Fruit fly (Drosophila melanogaster): ENCODE data around the gene CG4440.

CG4440 gene

dm6 chr2L:16302773-16303279 lies 26.9 kb upstream of the CG4440 start, which contains the start of gene GMF (continued):
- TF ChIP-seq Hr78 (GFP tag; optimal IDR thresholded peaks at IDR 0.05) (no peak), salm (tag; optimal IDR thresholded peaks at IDR 0.05) (peak; percentile 6), zf30C (GFP tag; optimal IDR thresholded peaks at IDR 0.05) (no peak), Lim3 (GFP tag; IDR thresholded peaks at IDR 0.05) (no peak), sens-2 (GFP tag; IDR thresholded peaks at IDR 0.05) (no peak), CG10565 (GFP tag; optimal IDR thresholded peaks at IDR 0.05) (no peak), CG1233 (GFP tag; optimal IDR thresholded peaks at IDR 0.05) (no peak), CG11560 (tag; IDR thresholded peaks at IDR 0.05) (no peak), CG8290 (GFP tag; optimal IDR thresholded peaks at IDR 0.05) (peak; percentile 41), CG8290 (tag; optimal IDR thresholded peaks at IDR 0.05) (no peak), Camta (GFP tag; optimal IDR thresholded peaks at IDR 0.05) (no peak), Myb (GFP tag; optimal IDR thresholded peaks at IDR 0.05) (peak; percentile 61), CG18619 (GFP tag; optimal IDR thresholded peaks at IDR 0.05) (peak; percentile 8), CG17359 (tag; optimal IDR thresholded peaks at IDR 0.05) (peak; percentile 14), pfk (GFP tag; optimal IDR thresholded peaks at IDR 0.05) (no peak), CG1792 (GFP tag; optimal IDR thresholded peaks at IDR 0.05) (no peak), CG12155 (GFP tag; optimal IDR thresholded peaks at IDR 0.05) (peak; percentile 20), peb (GFP tag; IDR thresholded peaks at IDR 0.05) (no peak), CG8089 (GFP tag; optimal IDR thresholded peaks at IDR 0.05) (no peak), Stat92E (GFP tag; optimal IDR thresholded peaks at IDR 0.05) (no peak), CG11504 (tag; optimal IDR thresholded peaks at IDR 0.05) (no peak), Dbx (GFP tag; IDR thresholded peaks at IDR 0.05) (0 out of 3 replicates have a peak, but pooled peaks have one; percentile 11), CG10462 (GFP tag; optimal IDR thresholded peaks at IDR 0.05) (no peak), HmgZ (tag; optimal IDR thresholded peaks at IDR 0.05) (no peak), nmo (GFP tag; optimal IDR thresholded peaks at IDR 0.05) (peak; percentile 75), CG13123 (GFP tag; optimal IDR thresholded peaks at IDR 0.05) (peak; percentile 5), ac (GFP tag; optimal IDR thresholded peaks at IDR 0.05) (no peak), CG9876 (GFP tag; optimal IDR thresholded peaks at IDR 0.05) (no peak), Scr (GFP tag; IDR thresholded peaks at IDR 0.05; ENCODE audit: partially characterized antibody) (peak; percentile 44; the same call in 1 of the 2 replicates), klu (GFP tag; IDR thresholded peaks at IDR 0.05) (no peak), CG10979 (tag; optimal IDR thresholded peaks at IDR 0.05) (peak; percentile 63), CG6854 (GFP tag; optimal IDR thresholded peaks at IDR 0.05) (no peak), CG1602 (GFP tag; optimal IDR thresholded peaks at IDR 0.05) (peak; percentile 23), sim (GFP tag; IDR thresholded peaks at IDR 0.05) (no peak), E2f2 (GFP tag; IDR thresholded peaks at IDR 0.05) (peak; percentile 38; the same call in 1 of the 2 replicates), CG10959 (GFP tag; IDR thresholded peaks at IDR 0.05) (no peak), B-H2 (GFP tag; optimal IDR thresholded peaks at IDR 0.05) (peak; percentile 62), lilli (GFP tag; optimal IDR thresholded peaks at IDR 0.05) (peak; percentile 45), knrl (GFP tag; IDR thresholded peaks at IDR 0.05; ENCODE audit: partially characterized antibody) (peak; percentile 46; the same call in 2 of the 3 replicates), CG12744 (GFP tag; optimal IDR thresholded peaks at IDR 0.05) (no peak), CG6683 (GFP tag; optimal IDR thresholded peaks at IDR 0.05) (no peak), ssp (GFP tag; IDR thresholded peaks at IDR 0.05) (no peak), CG11093 (GFP tag; IDR thresholded peaks at IDR 0.05) (no peak), gsb (GFP tag; IDR thresholded peaks at IDR 0.05) (no peak), z (GFP tag; IDR thresholded peaks at IDR 0.05) (no peak), CG4328 (GFP tag; optimal IDR thresholded peaks at IDR 0.05) (no peak), CG14050 (GFP tag; IDR thresholded peaks at IDR 0.05) (no peak), Gsc (GFP tag; IDR thresholded peaks at IDR 0.05) (no peak), bab2 (GFP tag; optimal IDR thresholded peaks at IDR 0.05) (no peak), NFAT (GFP tag; IDR thresholded peaks at IDR 0.05) (no peak), ken (GFP tag; IDR thresholded peaks at IDR 0.05) (no peak), Ada2b (GFP tag; IDR thresholded peaks at IDR 0.05) (no peak)
